Worm (Caenorhabditis elegans) whole organism, L2 larva: Measurements from ENCODE around the gene cyp-33C2.

ENCODE experiments used
- C34F6.9 ChIP-seq: fragments of 150-350 bp; optimal IDR thresholded peaks from 2 replicates; lab custom pipeline; 2014; ENCODE audit warnings: missing biosample characterization, missing genetic modification characterization
- F13H6.1 ChIP-seq: sonication (generic microtip); optimal IDR thresholded peaks from 2 replicates; lab custom pipeline; 2016; ENCODE audit warnings: missing genetic modification characterization, missing compliant biosample characterization
- Y55F3AM.14 ChIP-seq: fragments of 200-800 bp; sonication (Bioruptor generic); optimal IDR thresholded peaks from 2 replicates; lab custom pipeline; 2018; ENCODE audit warnings: mild to moderate bottlenecking, missing genetic modification characterization, missing compliant biosample characterization
- ZK546.5 ChIP-seq: sonication (generic microtip); optimal IDR thresholded peaks from 2 replicates; lab custom pipeline; 2017; ENCODE audit warnings: missing biosample characterization, missing genetic modification characterization
- alr-1 ChIP-seq: fragments of 150-350 bp; optimal IDR thresholded peaks from 2 replicates; lab custom pipeline; 2014; ENCODE audit warnings: missing biosample characterization, missing genetic modification characterization
- ama-1 ChIP-seq: fragments of 150-350 bp; optimal IDR thresholded peaks from 2 replicates; lab custom pipeline; 2018; ENCODE audit warnings: inconsistent platforms
- blmp-1 ChIP-seq: sonication (generic microtip); optimal IDR thresholded peaks from 2 replicates; lab custom pipeline; 2017; ENCODE audit warnings: missing genetic modification characterization, mild to moderate bottlenecking, missing compliant biosample characterization, antibody characterized with exemption, moderate library complexity; ENCODE audit not compliant: insufficient read depth
- crh-2 ChIP-seq: sonication (generic microtip); optimal IDR thresholded peaks from 2 replicates; lab custom pipeline; 2017; ENCODE audit warnings: missing biosample characterization, missing genetic modification characterization
- egl-27 ChIP-seq: sonication (generic microtip); optimal IDR thresholded peaks from 3 replicates; lab custom pipeline; 2017; ENCODE audit warnings: missing biosample characterization, missing genetic modification reagents, missing genetic modification characterization
- elt-1 ChIP-seq: fragments of 150-350 bp; optimal IDR thresholded peaks from 2 replicates; lab custom pipeline; 2014; ENCODE audit warnings: missing biosample characterization, missing genetic modification characterization
- fos-1 ChIP-seq: fragments of 150-350 bp; optimal IDR thresholded peaks from 2 replicates; lab custom pipeline; 2014; ENCODE audit warnings: missing biosample characterization, missing genetic modification characterization
- lin-11 ChIP-seq: fragments of 150-350 bp; sonication (generic microtip); optimal IDR thresholded peaks from 2 replicates; lab custom pipeline; 2014; ENCODE audit warnings: missing biosample characterization, missing genetic modification characterization, inconsistent platforms, mixed read lengths
- lin-13 ChIP-seq: fragments of 150-350 bp; optimal IDR thresholded peaks from 2 replicates; lab custom pipeline; 2014; ENCODE audit warnings: missing biosample characterization, missing genetic modification reagents, missing genetic modification characterization
- lin-39 ChIP-seq: fragments of 150-350 bp; optimal IDR thresholded peaks from 2 replicates; lab custom pipeline; 2014; ENCODE audit warnings: missing biosample characterization, missing genetic modification reagents, missing genetic modification characterization
- lsy-2 ChIP-seq, 2 experiments: fragments of 150-350 bp in 1 of 2; sonication (generic microtip) in 1 of 2; optimal IDR thresholded peaks; 2 replicates each; lab custom pipeline; 2014 to 2017; ENCODE audit warnings: missing biosample characterization in 2 of 2, missing genetic modification characterization in 2 of 2
- mab-5 ChIP-seq: fragments of 150-350 bp; optimal IDR thresholded peaks from 2 replicates; lab custom pipeline; 2014; ENCODE audit warnings: missing biosample characterization, missing genetic modification characterization
- mbf-1 ChIP-seq: sonication (generic microtip); optimal IDR thresholded peaks from 2 replicates; lab custom pipeline; 2017; ENCODE audit warnings: missing biosample characterization, missing genetic modification characterization
- mdl-1 ChIP-seq, 2 experiments: fragments of 150-350 bp in 1 of 2; sonication (generic microtip) in 1 of 2; optimal IDR thresholded peaks; 2 replicates each; lab custom pipeline; 2017; ENCODE audit warnings: missing biosample characterization in 2 of 2, missing genetic modification characterization in 2 of 2
- nhr-10 ChIP-seq: sonication (generic microtip); optimal IDR thresholded peaks from 2 replicates; lab custom pipeline; 2017; ENCODE audit warnings: missing biosample characterization, missing genetic modification characterization
- nhr-21 ChIP-seq: fragments of 150-350 bp; optimal IDR thresholded peaks from 2 replicates; lab custom pipeline; 2014; ENCODE audit warnings: missing biosample characterization, missing genetic modification characterization
- nhr-237 ChIP-seq: fragments of 150-350 bp; optimal IDR thresholded peaks from 2 replicates; lab custom pipeline; 2014; ENCODE audit warnings: missing biosample characterization, missing genetic modification characterization
- nhr-25 ChIP-seq: fragments of 150-350 bp; sonication (generic microtip); optimal IDR thresholded peaks from 3 replicates; lab custom pipeline; 2014; ENCODE audit warnings: missing biosample characterization, missing genetic modification characterization
- nhr-6 ChIP-seq: fragments of 150-350 bp; optimal IDR thresholded peaks from 2 replicates; lab custom pipeline; 2014; ENCODE audit warnings: missing biosample characterization, missing genetic modification characterization
- peb-1 ChIP-seq: fragments of 150-350 bp; optimal IDR thresholded peaks from 2 replicates; lab custom pipeline; 2014; ENCODE audit warnings: missing biosample characterization, missing genetic modification characterization
- skn-1 ChIP-seq: sonication (generic microtip); optimal IDR thresholded peaks from 2 replicates; lab custom pipeline; 2017; ENCODE audit warnings: missing biosample characterization, missing genetic modification characterization
- sma-3 ChIP-seq: sonication (generic microtip); optimal IDR thresholded peaks from 2 replicates; lab custom pipeline; 2016; ENCODE audit warnings: missing genetic modification reagents, missing genetic modification characterization, missing compliant biosample characterization
- sma-9 ChIP-seq, 2 experiments: fragments of 150-350 bp in 1 of 2; sonication (generic microtip) in 1 of 2; optimal IDR thresholded peaks; 2 replicates each; lab custom pipeline; 2014 to 2016; ENCODE audit warnings: missing genetic modification characterization in 2 of 2, mild to moderate bottlenecking in 1 of 2, missing biosample characterization in 1 of 2, missing compliant biosample characterization in 1 of 2, missing genetic modification reagents in 1 of 2, moderate library complexity in 1 of 2
- unc-55 ChIP-seq: fragments of 150-350 bp; sonication (generic microtip); optimal IDR thresholded peaks from 3 replicates; lab custom pipeline; 2014; ENCODE audit warnings: missing biosample characterization, missing genetic modification reagents, missing genetic modification characterization
- zag-1 ChIP-seq: fragments of 150-350 bp; optimal IDR thresholded peaks from 2 replicates; lab custom pipeline; 2014; ENCODE audit warnings: missing biosample characterization, missing genetic modification characterization
- ztf-11 ChIP-seq: sonication (generic microtip); optimal IDR thresholded peaks from 2 replicates; lab custom pipeline; 2017; ENCODE audit warnings: missing biosample characterization, missing genetic modification characterization
- ztf-4 ChIP-seq: fragments of 150-350 bp; optimal IDR thresholded peaks from 2 replicates; lab custom pipeline; 2014; ENCODE audit warnings: missing biosample characterization, missing genetic modification characterization

cyp-33C2 gene

DNA sequence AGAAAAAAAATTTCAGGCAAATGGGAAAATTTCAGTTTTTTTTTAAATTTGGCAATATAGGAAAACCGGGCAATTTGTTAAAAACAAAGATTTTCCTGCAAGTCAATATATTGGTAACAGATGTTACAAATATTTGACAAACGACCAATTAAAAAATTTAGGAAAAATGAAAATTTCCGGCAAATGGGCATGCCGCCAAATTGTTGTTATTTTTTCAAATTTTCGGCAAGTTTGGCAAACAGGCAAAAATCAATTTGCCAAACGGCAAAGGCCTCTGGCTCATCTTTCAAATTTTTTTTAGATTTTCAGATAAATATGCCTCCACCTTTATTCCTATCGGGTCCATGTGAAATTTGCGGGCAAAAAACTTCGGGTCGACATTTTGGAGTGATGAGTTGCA, 38.5 kb downstream of the cyp-33C2 start, which contains the start of gene nhr-128:
TSS of gene nhr-128 (plus strand) at position 301 of the 400 bp plus-strand sequence.
- TF ChIP-seq egl-27: no peak
- TF ChIP-seq blmp-1 (tag; lab: Kevin White, UChicago): no peak
- TF ChIP-seq nhr-10 (tag; lab: Kevin White, UChicago): no peak
- TF ChIP-seq nhr-237 (tag; lab: Kevin White, UChicago): no peak
- no peak for TF ChIP-seq lin-39
- TF ChIP-seq, all 48 proteins: peak for 0

DNA sequence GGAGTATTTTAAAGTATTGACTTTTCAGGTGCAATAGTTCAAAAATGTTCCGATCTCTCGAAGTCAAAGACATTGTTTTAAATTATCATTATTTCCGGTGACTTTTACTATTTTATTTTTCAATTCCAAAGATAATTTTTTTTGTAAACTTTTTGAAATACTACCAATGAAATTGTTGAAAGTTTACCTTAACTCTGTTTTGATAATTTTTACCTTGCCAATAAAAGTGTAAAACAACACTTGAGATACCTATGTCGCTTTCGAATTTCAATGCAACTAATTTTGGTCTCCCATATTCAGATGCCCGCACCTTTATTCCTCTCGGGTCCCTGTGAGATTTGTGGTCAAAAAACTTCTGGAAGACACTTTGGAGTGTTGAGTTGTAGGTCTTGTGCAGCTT, 41.8 kb downstream of the cyp-33C2 start, which contains the start of gene nhr-103:
TSS of gene nhr-103 (plus strand) at position 301 of the 400 bp plus-strand sequence.
- TF ChIP-seq nhr-21: no peak
- no peak for TF ChIP-seq peb-1 (tag; lab: Kevin White, UChicago)
- no peak for TF ChIP-seq egl-27
- TF ChIP-seq lin-13 (GFP tag; lab: Kevin White, UChicago): no peak
- no peak for TF ChIP-seq lin-39
- TF ChIP-seq nhr-25 (tag; lab: Kevin White, UChicago): no peak
- no peak for TF ChIP-seq skn-1 (tag; lab: Kevin White, UChicago)
- no peak for TF ChIP-seq sma-3 (GFP tag; lab: Kevin White, UChicago)
- TF ChIP-seq F13H6.1 (tag; lab: Kevin White, UChicago): no peak

DNA sequence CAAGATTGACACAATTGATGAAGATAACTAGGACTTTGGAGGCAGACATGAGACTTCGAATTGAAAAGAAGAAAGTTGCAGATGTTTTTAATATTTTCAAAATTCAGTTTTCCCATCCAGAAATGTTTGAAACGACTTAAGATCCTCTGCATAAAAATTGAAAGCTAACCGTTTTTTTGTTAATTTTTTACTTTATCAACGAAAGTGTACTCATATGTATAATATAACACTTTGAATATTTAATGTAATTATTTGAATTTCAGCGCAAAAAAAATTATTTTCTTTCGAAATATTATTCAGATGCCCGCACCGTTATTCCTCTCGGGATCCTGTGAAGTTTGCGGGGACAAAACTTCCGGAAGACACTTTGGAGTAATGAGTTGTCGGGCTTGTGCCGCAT, 43.6 kb downstream of the cyp-33C2 start, which contains the start of gene nhr-18:
TSS of gene nhr-18 (plus strand) at position 301 of the 400 bp plus-strand sequence.
- TF ChIP-seq nhr-25 (tag; lab: Kevin White, UChicago) (no peak), nhr-10 (tag; lab: Kevin White, UChicago) (no peak), Y55F3AM.14 (GFP tag; lab: Kevin White, UChicago) (no peak), mab-5 (no peak)

DNA sequence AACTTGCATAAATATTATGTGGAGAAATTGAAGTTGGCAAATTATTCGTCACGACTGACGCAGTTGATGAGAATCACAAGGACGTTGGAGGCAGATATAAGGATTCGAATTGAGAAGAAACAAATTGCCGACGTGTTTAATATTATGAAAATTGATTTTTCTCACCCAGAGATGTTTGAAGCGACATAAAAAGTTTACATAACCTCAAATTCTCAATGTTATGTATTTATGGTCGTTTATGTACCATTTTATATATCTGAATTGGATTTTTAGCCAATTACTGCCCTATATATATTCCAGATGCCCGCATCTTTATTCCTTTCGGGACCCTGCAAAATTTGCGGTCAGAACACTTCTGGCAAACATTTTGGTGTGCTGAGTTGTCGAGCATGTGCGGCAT, 45.5 kb downstream of the cyp-33C2 start, which contains the start of gene nhr-126:
TSS of gene nhr-126 (plus strand) at position 301 of the 400 bp plus-strand sequence.
- TF ChIP-seq ztf-11 (tag; lab: Kevin White, UChicago) (no peak), zag-1 (tag; lab: Kevin White, UChicago) (no peak), nhr-6 (tag; lab: Kevin White, UChicago) (no peak)
- TF ChIP-seq, all 48 proteins: peak for 0

DNA sequence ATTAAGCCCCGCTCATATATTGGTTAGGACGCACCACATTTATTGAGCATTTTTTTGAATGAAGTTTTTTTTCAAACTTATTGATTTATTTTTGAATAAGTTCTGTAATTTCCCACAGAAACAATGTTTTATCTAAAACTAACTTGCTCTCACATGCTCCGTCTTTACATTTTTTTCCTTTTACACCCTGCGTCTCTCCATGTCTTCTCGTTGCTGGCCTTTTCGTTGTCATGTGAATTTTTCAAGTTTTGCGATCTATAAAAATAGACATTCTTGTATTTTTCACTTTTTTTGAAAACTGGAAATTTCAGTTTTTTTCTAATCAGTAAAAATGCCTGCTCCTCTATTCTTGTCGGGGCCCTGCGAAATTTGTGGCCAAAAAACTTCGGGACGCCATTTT, 47.6 kb downstream of the cyp-33C2 start, which contains the start of gene nhr-134:
TSS of gene nhr-134 (plus strand) at position 312 of the 400 bp plus-strand sequence.
- TF ChIP-seq F13H6.1 (tag; lab: Kevin White, UChicago) (no peak), ZK546.5 (tag; lab: Kevin White, UChicago) (no peak), crh-2 (tag; lab: Kevin White, UChicago) (peak; percentile 38), peb-1 (tag; lab: Kevin White, UChicago) (no peak), lsy-2 (tag; optimal IDR thresholded peaks at IDR 0.05; lab: Kevin White, UChicago) (no peak), C34F6.9 (tag; lab: Kevin White, UChicago) (peak; percentile 34), egl-27 (no peak), skn-1 (tag; lab: Kevin White, UChicago) (no peak), unc-55 (GFP tag; lab: Kevin White, UChicago) (no peak), alr-1 (no peak), fos-1 (tag; lab: Kevin White, UChicago) (peak; percentile 4)

DNA sequence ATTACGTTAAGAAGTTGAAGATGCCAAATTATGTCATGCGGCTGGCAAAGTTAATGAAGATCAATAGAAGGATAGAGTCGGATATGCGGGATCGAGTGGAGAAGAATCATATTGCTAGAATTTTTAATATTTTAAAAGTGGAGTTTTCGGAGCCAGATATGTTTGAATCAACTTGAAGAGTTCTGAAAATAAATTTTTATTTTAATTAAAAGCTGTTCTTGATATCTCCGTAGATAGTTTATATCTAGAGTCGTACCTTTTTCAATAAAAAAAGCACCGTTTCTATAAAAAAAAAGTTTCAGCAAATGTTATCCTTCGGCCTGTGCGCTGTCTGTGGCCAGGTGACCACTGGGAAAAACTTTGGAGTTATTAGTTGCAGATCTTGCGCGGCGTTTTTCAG, 49.9 kb downstream of the cyp-33C2 start, which contains the start of gene nhr-96:
TSS of gene nhr-96 (plus strand) at position 301 of the 400 bp plus-strand sequence.
- TF ChIP-seq nhr-25 (tag; lab: Kevin White, UChicago) (no peak), zag-1 (tag; lab: Kevin White, UChicago) (no peak), mbf-1 (no peak), alr-1 (no peak), lin-11 (no peak), ztf-4 (tag; lab: Kevin White, UChicago) (no peak), ama-1 (lab: Kevin White, UChicago) (no peak), elt-1 (tag; lab: Kevin White, UChicago) (no peak), lin-39 (no peak), nhr-21 (no peak), sma-9 (GFP tag; optimal IDR thresholded peaks at IDR 0.05; lab: Kevin White, UChicago) (no peak), sma-9 (tag; optimal IDR thresholded peaks at IDR 0.05; lab: Kevin White, UChicago) (no peak), mdl-1 (tag; optimal IDR thresholded peaks at IDR 0.05; lab: Kevin White, UChicago) (no peak)
